Fruit fly (Drosophila melanogaster) whole organism, pupa: ENCODE data around the gene Ccdc85.

Source experiments
- CG10348 ChIP-seq: fragments of 200-800 bp; sonication (Bioruptor generic); IDR thresholded peaks from 2 replicates; pipeline ENCODE4 v1.3.6; 2022; ENCODE audit warnings: missing biosample characterization, missing genetic modification characterization
- CG12605 ChIP-seq: fragments of 200-800 bp; sonication (Bioruptor generic); IDR thresholded peaks from 2 replicates; pipeline ENCODE4 v1.3.6; 2022; ENCODE audit warnings: missing biosample characterization, missing genetic modification characterization
- CG13204 ChIP-seq: fragments of 200-800 bp; sonication (Bioruptor generic); optimal IDR thresholded peaks from 2 replicates; lab custom pipeline; 2018; ENCODE audit warnings: missing biosample characterization, mild to moderate bottlenecking, missing genetic modification characterization, moderate library complexity
- CG14655 ChIP-seq: fragments of 200-800 bp; sonication (Bioruptor generic); optimal IDR thresholded peaks from 3 replicates; lab custom pipeline; 2017; ENCODE audit warnings: mild to moderate bottlenecking, missing biosample characterization, missing genetic modification reagents, missing genetic modification characterization
- CG15710 ChIP-seq: fragments of 200-800 bp; sonication (Bioruptor generic); optimal IDR thresholded peaks from 2 replicates; lab custom pipeline; 2018; ENCODE audit warnings: missing biosample characterization, mild to moderate bottlenecking, missing genetic modification characterization, moderate library complexity
- CG17806 ChIP-seq: fragments of 200-800 bp; sonication (Bioruptor generic); optimal IDR thresholded peaks from 2 replicates; lab custom pipeline; 2018; ENCODE audit warnings: missing biosample characterization, mild to moderate bottlenecking, missing genetic modification characterization, moderate library complexity
- CG32121 ChIP-seq: fragments of 200-800 bp; sonication (Bioruptor generic); IDR thresholded peaks from 2 replicates; pipeline ENCODE4 v1.3.6; 2022; ENCODE audit warnings: missing biosample characterization, missing genetic modification characterization
- CG34367 ChIP-seq: fragments of 200-800 bp; sonication (Bioruptor generic); optimal IDR thresholded peaks from 2 replicates; lab custom pipeline; 2018; ENCODE audit warnings: missing biosample characterization, mild to moderate bottlenecking, missing genetic modification characterization
- CG4496 ChIP-seq: fragments of 200-800 bp; sonication (Bioruptor generic); IDR thresholded peaks from 3 replicates; pipeline ENCODE4 v1.3.6; 2022; ENCODE audit warnings: missing biosample characterization, missing genetic modification characterization
- CG8159 ChIP-seq: fragments of 200-800 bp; sonication (Bioruptor generic); optimal IDR thresholded peaks from 3 replicates; lab custom pipeline; 2018; ENCODE audit warnings: missing biosample characterization, mild to moderate bottlenecking, missing genetic modification characterization, moderate library complexity
- CG8301 ChIP-seq: fragments of 200-800 bp; sonication (Bioruptor generic); optimal IDR thresholded peaks from 2 replicates; lab custom pipeline; 2018; ENCODE audit warnings: missing biosample characterization, mild to moderate bottlenecking, missing genetic modification characterization
- CG9948 ChIP-seq: fragments of 200-800 bp; sonication (Bioruptor generic); optimal IDR thresholded peaks from 2 replicates; lab custom pipeline; 2018; ENCODE audit warnings: missing biosample characterization, mild to moderate bottlenecking, missing genetic modification characterization, moderate library complexity
- D1 ChIP-seq: fragments of 200-800 bp; sonication (Bioruptor generic); optimal IDR thresholded peaks from 2 replicates; lab custom pipeline; 2018; ENCODE audit warnings: missing biosample characterization, mild to moderate bottlenecking, missing genetic modification characterization, moderate library complexity
- EcR ChIP-seq: fragments of 200-800 bp; sonication (Bioruptor generic); optimal IDR thresholded peaks from 3 replicates; lab custom pipeline; 2019; ENCODE audit warnings: missing biosample characterization, missing genetic modification characterization, mild to moderate bottlenecking, moderate library complexity, missing genetic modification reagents
- Ets98B ChIP-seq: fragments of 200-800 bp; sonication (Bioruptor generic); IDR thresholded peaks from 2 replicates; pipeline ENCODE4 v1.3.6; 2022; ENCODE audit warnings: missing biosample characterization, missing genetic modification characterization
- Pif1A ChIP-seq: fragments of 200-800 bp; sonication (Bioruptor generic); optimal IDR thresholded peaks from 3 replicates; lab custom pipeline; 2016; ENCODE audit warnings: missing biosample characterization, missing genetic modification characterization
- Pif1B ChIP-seq: fragments of 200-800 bp; sonication (Bioruptor generic); optimal IDR thresholded peaks from 3 replicates; lab custom pipeline; 2016; ENCODE audit warnings: missing biosample characterization, missing genetic modification characterization
- Snoo ChIP-seq: fragments of 200-800 bp; sonication (Bioruptor generic); optimal IDR thresholded peaks from 3 replicates; lab custom pipeline; 2017; ENCODE audit warnings: missing biosample characterization, mild to moderate bottlenecking, missing genetic modification characterization, inconsistent platforms
- fd96Ca ChIP-seq: fragments of 200-800 bp; sonication (Bioruptor generic); IDR thresholded peaks from 3 replicates; pipeline ENCODE4 v1.3.6; 2022; ENCODE audit warnings: missing biosample characterization, missing genetic modification characterization
- gl ChIP-seq: fragments of 200-800 bp; sonication (Bioruptor generic); optimal IDR thresholded peaks from 2 replicates; lab custom pipeline; 2018; ENCODE audit warnings: missing biosample characterization, mild to moderate bottlenecking, missing genetic modification characterization
- rn ChIP-seq: fragments of 200-800 bp; sonication (Bioruptor generic); IDR thresholded peaks from 2 replicates; pipeline ENCODE4 v1.3.6; 2022; ENCODE audit warnings: missing biosample characterization, missing genetic modification characterization

Ccdc85 gene

dm6 chr2L:2957547-2958174 is 41.4 kb upstream of the Ccdc85 start:
- TF ChIP-seq CG13204 (GFP tag; lab: Kevin White, UChicago) (peak; percentile 48), CG32121 (peak; percentile 83), Snoo (tag; lab: Kevin White, UChicago) (peak; percentile 94), rn (peak; percentile 77), gl (tag; lab: Kevin White, UChicago) (peak; percentile 14), EcR (GFP tag; lab: Kevin White, UChicago) (no peak), Pif1B (GFP tag; lab: Kevin White, UChicago) (peak; percentile 82), CG34367 (tag; lab: Kevin White, UChicago) (peak; percentile 74), CG4496 (GFP tag; lab: Robert Waterston, UW) (peak; percentile 86), fd96Ca (GFP tag; lab: Robert Waterston, UW) (peak; percentile 85), CG8301 (peak; percentile 80), CG12605 (GFP tag; lab: Robert Waterston, UW) (peak; percentile 54), CG14655 (GFP tag; lab: Kevin White, UChicago) (peak; percentile 92), Pif1A (peak; percentile 89), CG9948 (tag; lab: Kevin White, UChicago) (peak; percentile 87), D1 (tag; lab: Kevin White, UChicago) (peak; percentile 34), Ets98B (GFP tag; lab: Robert Waterston, UW) (peak; percentile 80), CG17806 (tag; lab: Kevin White, UChicago) (peak; percentile 84), CG15710 (tag; lab: Kevin White, UChicago) (peak; percentile 91), CG10348 (GFP tag; lab: Robert Waterston, UW) (peak; percentile 77), CG8159 (peak; percentile 93)

dm6 chr2L:2958858-2959257 is 40.2 kb upstream of the Ccdc85 start:
- TF ChIP-seq CG13204 (GFP tag; lab: Kevin White, UChicago) (no peak), Snoo (tag; lab: Kevin White, UChicago) (no peak)

dm6 chr2L:2966917-2967316 is 32.2 kb upstream of the Ccdc85 start:
- TF ChIP-seq CG15710 (tag; lab: Kevin White, UChicago) (no peak), CG13204 (GFP tag; lab: Kevin White, UChicago) (no peak), CG32121 (no peak), Pif1B (GFP tag; lab: Kevin White, UChicago) (no peak), CG8159 (no peak), CG14655 (GFP tag; lab: Kevin White, UChicago) (no peak), CG8301 (no peak)
- TF ChIP-seq, all 21 proteins: peak for 0

dm6 chr2L:2969438-2969837 is 29.6 kb upstream of the Ccdc85 start, which contains the start of gene Ts:
Gene Ts, minus strand, starts transcription at chr2L:2969638.
- TF ChIP-seq fd96Ca (GFP tag; lab: Robert Waterston, UW) (no peak), CG9948 (tag; lab: Kevin White, UChicago) (no peak), Ets98B (GFP tag; lab: Robert Waterston, UW) (no peak), CG12605 (GFP tag; lab: Robert Waterston, UW) (no peak), CG8159 (no peak), rn (no peak), EcR (GFP tag; lab: Kevin White, UChicago) (no peak), gl (tag; lab: Kevin White, UChicago) (no peak), CG10348 (GFP tag; lab: Robert Waterston, UW) (no peak), CG17806 (tag; lab: Kevin White, UChicago) (no peak), CG8301 (no peak), CG13204 (GFP tag; lab: Kevin White, UChicago) (no peak), CG4496 (GFP tag; lab: Robert Waterston, UW) (no peak), CG32121 (no peak), Pif1A (no peak), D1 (tag; lab: Kevin White, UChicago) (no peak)

dm6 chr2L:2972439-2972936 is 26.6 kb upstream of the Ccdc85 start, which contains the start of the genes Rrp1 and gammaTub23C:
Gene Rrp1, minus strand, starts transcription at chr2L:2972508.
Gene gammaTub23C, plus strand, starts transcription at chr2L:2972891.
- no peak for TF ChIP-seq EcR (GFP tag; lab: Kevin White, UChicago)
- peak; percentile 67 for TF ChIP-seq Ets98B (GFP tag; lab: Robert Waterston, UW)
- peak; percentile 59; the same call in 1 of the 2 replicates for TF ChIP-seq CG10348 (GFP tag; lab: Robert Waterston, UW)
- peak; percentile 69; the same call in 2 of the 3 replicates for TF ChIP-seq fd96Ca (GFP tag; lab: Robert Waterston, UW)
- TF ChIP-seq CG9948 (tag; lab: Kevin White, UChicago): peak; percentile 89
- peak; percentile 92 for TF ChIP-seq CG8159
- peak; percentile 80 for TF ChIP-seq CG34367 (tag; lab: Kevin White, UChicago)
- TF ChIP-seq Snoo (tag; lab: Kevin White, UChicago): peak; percentile 90
- peak; percentile 87 for TF ChIP-seq CG15710 (tag; lab: Kevin White, UChicago)
- no peak for TF ChIP-seq Pif1B (GFP tag; lab: Kevin White, UChicago)
- TF ChIP-seq gl (tag; lab: Kevin White, UChicago): peak; percentile 33
- 0 out of 2 replicates have a peak, but pooled peaks have one; percentile 53 for TF ChIP-seq CG12605 (GFP tag; lab: Robert Waterston, UW)
- peak; percentile 94 for TF ChIP-seq CG14655 (GFP tag; lab: Kevin White, UChicago)
- TF ChIP-seq CG4496 (GFP tag; lab: Robert Waterston, UW): peak; percentile 82
- no peak for TF ChIP-seq D1 (tag; lab: Kevin White, UChicago)
- peak; percentile 86 for TF ChIP-seq CG8301
- peak; percentile 80 for TF ChIP-seq CG17806 (tag; lab: Kevin White, UChicago)
- peak; percentile 80; the same call in 1 of the 2 replicates for TF ChIP-seq CG32121
- TF ChIP-seq CG13204 (GFP tag; lab: Kevin White, UChicago): no peak
- TF ChIP-seq Pif1A: no peak
- TF ChIP-seq rn: peak; percentile 60; the same call in 1 of the 2 replicates
